Fruit fly (Drosophila melanogaster): ENCODE results near the gene hwt.

- TF ChIP-seq psq (optimal IDR thresholded peaks at IDR 0.05): no peak
- no peak for TF ChIP-seq Myc (optimal IDR thresholded peaks at IDR 0.05)
- TF ChIP-seq ttk (optimal IDR thresholded peaks at IDR 0.05): no peak
- TF ChIP-seq Sin3A (optimal IDR thresholded peaks at IDR 0.05): no peak
- no peak for TF ChIP-seq h (optimal IDR thresholded peaks at IDR 0.05)
Measured at dm6 chrX:12487485-12487884, 80.8 kb downstream of the hwt start.
